Worm (Caenorhabditis elegans) whole organism, midembryonic: ENCODE data around the gene cest-32.

Source experiments
- T22C8.4 ChIP-seq: fragments of 200-800 bp; sonication (Bioruptor generic); IDR thresholded peaks from 2 replicates; pipeline ENCODE4 v1.3.6; 2022; ENCODE audit warnings: missing genetic modification characterization, missing compliant biosample characterization
- cog-1 ChIP-seq: sonication (generic microtip); optimal IDR thresholded peaks from 2 replicates; lab custom pipeline; 2016; ENCODE audit warnings: missing genetic modification characterization, missing compliant biosample characterization
- flt-1 ChIP-seq: fragments of 200-800 bp; sonication (Bioruptor generic); IDR thresholded peaks from 2 replicates; pipeline ENCODE4 v1.3.6; 2022; ENCODE audit warnings: missing genetic modification characterization, missing compliant biosample characterization
- klf-2 ChIP-seq: fragments of 200-800 bp; sonication (Bioruptor generic); conservative IDR thresholded peaks from 2 replicates; pipeline ENCODE4 v1.3.6; 2022; ENCODE audit warnings: missing genetic modification reagents, missing genetic modification characterization, missing compliant biosample characterization
- med-1 ChIP-seq: sonication (generic microtip); optimal IDR thresholded peaks from 2 replicates; lab custom pipeline; 2017; ENCODE audit warnings: missing genetic modification characterization, mild to moderate bottlenecking, missing compliant biosample characterization, antibody characterized with exemption, missing genetic modification reagents; ENCODE audit not compliant: insufficient read depth
- ref-1 ChIP-seq: fragments of 200-800 bp; sonication (Bioruptor generic); conservative IDR thresholded peaks from 2 replicates; pipeline ENCODE4 v1.3.6; 2022; ENCODE audit warnings: missing genetic modification reagents, missing genetic modification characterization, missing compliant biosample characterization
- tab-1 ChIP-seq: fragments of 200-800 bp; sonication (Bioruptor generic); IDR thresholded peaks from 2 replicates; pipeline ENCODE4 v1.3.6; 2022; ENCODE audit warnings: missing genetic modification characterization, missing compliant biosample characterization
- ztf-23 ChIP-seq: fragments of 200-800 bp; sonication (Bioruptor generic); IDR thresholded peaks from 2 replicates; pipeline ENCODE4 v1.3.6; 2022; ENCODE audit warnings: missing genetic modification reagents, missing genetic modification characterization, missing compliant biosample characterization
- ztf-29 ChIP-seq: fragments of 200-800 bp; sonication (Bioruptor generic); IDR thresholded peaks from 2 replicates; pipeline ENCODE4 v1.3.6; 2022; ENCODE audit warnings: missing genetic modification reagents, missing genetic modification characterization, missing compliant biosample characterization

cest-32 gene

ce11 chrV:5198240-5198639 lies 35.5 kb downstream of the cest-32 start, which contains the start of gene Y47A7.2:
Gene Y47A7.2 (minus strand): TSS chrV:5198340.
- TF ChIP-seq flt-1 (GFP tag; lab: Robert Waterston, UW) (no peak), med-1 (GFP tag; lab: Kevin White, UChicago) (no peak), klf-2 (GFP tag; lab: Robert Waterston, UW) (no peak), T22C8.4 (GFP tag; lab: Robert Waterston, UW) (no peak), ref-1 (GFP tag; lab: Robert Waterston, UW) (no peak), ztf-29 (GFP tag; lab: Robert Waterston, UW) (no peak), cog-1 (no peak), tab-1 (GFP tag; lab: Robert Waterston, UW) (no peak), ztf-23 (GFP tag; lab: Robert Waterston, UW) (no peak)

ce11 chrV:5194508-5194907 lies 39.2 kb downstream of the cest-32 start, which contains the start of gene abu-8:
Gene abu-8 (minus strand): TSS chrV:5194608.
- TF ChIP-seq ztf-23 (GFP tag; lab: Robert Waterston, UW) (no peak), ref-1 (GFP tag; lab: Robert Waterston, UW) (no peak), flt-1 (GFP tag; lab: Robert Waterston, UW) (no peak), tab-1 (GFP tag; lab: Robert Waterston, UW) (no peak), klf-2 (GFP tag; lab: Robert Waterston, UW) (0 out of 2 replicates have a peak, but pooled peaks have one; percentile 18)

- TF ChIP-seq ztf-23 (GFP tag; lab: Robert Waterston, UW) (no peak), klf-2 (GFP tag; lab: Robert Waterston, UW) (no peak), med-1 (GFP tag; lab: Kevin White, UChicago) (no peak), tab-1 (GFP tag; lab: Robert Waterston, UW) (no peak), cog-1 (no peak), ztf-29 (GFP tag; lab: Robert Waterston, UW) (no peak), ref-1 (GFP tag; lab: Robert Waterston, UW) (no peak), flt-1 (GFP tag; lab: Robert Waterston, UW) (no peak), T22C8.4 (GFP tag; lab: Robert Waterston, UW) (no peak)
Measured at ce11 chrV:5192501-5192900, 41.2 kb downstream of the cest-32 start, which contains the start of gene C03A7.13. Gene C03A7.13 (minus strand): TSS chrV:5192543.

ce11 chrV:5181612-5182011 lies 52.1 kb downstream of the cest-32 start, which contains the start of gene C03A7.2:
Gene C03A7.2 (plus strand): TSS chrV:5181912.
- TF ChIP-seq tab-1 (GFP tag; lab: Robert Waterston, UW) = no peak
